Worm (Caenorhabditis elegans): Measurements from ENCODE around the gene col-157.

ce11 chrV:11513432-11513831 lies 29.6 kb downstream of the col-157 start, which contains the start of gene C55A6.3:
- TF ChIP-seq ama-1 (optimal IDR thresholded peaks at IDR 0.05), result no peak
- TF ChIP-seq elt-2 (tag; optimal IDR thresholded peaks at IDR 0.05), result no peak
- TF ChIP-seq dve-1 (tag; optimal IDR thresholded peaks at IDR 0.05), result no peak
- TF ChIP-seq lim-6 (tag; optimal IDR thresholded peaks at IDR 0.05), result no peak
- no peak for TF ChIP-seq zip-5 (tag; optimal IDR thresholded peaks at IDR 0.05)
